Worm (Caenorhabditis elegans): Measurements from ENCODE around the gene myo-3.

Gene myo-3

DNA sequence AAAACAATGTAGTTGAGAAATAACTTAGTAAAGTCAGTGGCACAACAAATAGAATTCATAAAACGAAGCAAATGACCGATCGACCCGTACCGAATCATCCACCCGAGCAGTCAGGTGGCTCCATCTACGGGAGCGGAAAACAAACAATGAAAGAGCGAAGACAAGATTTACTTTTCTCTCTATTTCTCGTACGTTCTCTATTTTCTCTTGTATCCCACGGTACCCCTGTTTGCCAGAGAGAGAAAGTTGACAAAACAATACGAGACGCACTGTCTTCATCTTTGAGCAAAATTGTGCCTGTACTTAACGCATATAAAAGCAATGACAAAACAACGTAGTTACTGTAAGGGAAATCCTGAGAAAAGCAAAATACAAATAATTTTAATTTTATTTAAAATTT lies 37.5 kb downstream of the myo-3 start:
- no peak for TF ChIP-seq mep-1 (tag; optimal IDR thresholded peaks at IDR 0.05)
- TF ChIP-seq unc-39 (tag; optimal IDR thresholded peaks at IDR 0.05), result no peak
- peak; percentile 59 for TF ChIP-seq pha-4 (tag; optimal IDR thresholded peaks at IDR 0.05)

DNA sequence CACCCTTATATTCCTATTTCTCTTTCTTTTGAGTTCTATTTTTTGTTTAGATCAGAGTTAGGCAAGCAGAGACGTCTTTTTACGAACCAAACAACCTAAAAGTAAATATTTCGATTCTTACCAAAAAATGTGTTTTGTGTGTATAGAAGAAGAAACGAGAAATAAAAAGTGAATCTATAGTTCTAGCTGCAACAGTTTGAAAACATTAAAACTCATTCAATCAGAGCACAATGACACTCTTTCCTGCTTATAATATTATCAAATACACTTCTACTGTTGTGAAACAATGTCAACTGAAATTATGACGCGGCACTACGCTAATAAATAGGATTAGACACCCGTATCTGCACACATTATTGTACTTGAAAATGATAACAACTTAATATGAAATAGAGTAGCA lies 38.3 kb downstream of the myo-3 start, which contains the start of gene ZK836.3:
TSS of gene ZK836.3 (minus strand) at position 101 of the 400 bp plus-strand sequence.
- TF ChIP-seq snpc-4 (tag; optimal IDR thresholded peaks at IDR 0.05) (no peak), blmp-1 (tag; optimal IDR thresholded peaks at IDR 0.05) (no peak), mep-1 (tag; optimal IDR thresholded peaks at IDR 0.05) (no peak)

DNA sequence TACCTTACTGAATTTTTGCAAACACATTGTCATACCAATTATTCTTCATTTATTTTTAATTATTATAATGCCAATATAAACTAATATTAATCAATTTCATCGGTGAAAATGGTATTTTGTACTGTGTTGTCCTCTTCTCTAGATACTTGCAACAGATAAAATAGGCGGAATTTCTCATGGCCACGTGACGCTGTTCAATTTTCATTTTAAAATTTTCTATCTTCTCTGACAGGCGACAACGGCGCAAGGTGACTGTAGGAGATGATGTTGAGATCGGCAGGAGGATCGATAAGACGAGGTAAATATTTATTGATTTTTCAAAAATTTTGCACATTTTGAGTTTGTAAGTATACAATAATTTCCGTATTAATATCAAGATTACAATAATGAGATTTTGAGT lies 39.9 kb downstream of the myo-3 start, which contains the start of gene ogdh-2:
TSS of gene ogdh-2 (plus strand) at position 233 of the 400 bp plus-strand sequence.
- TF ChIP-seq sptf-1 (tag; optimal IDR thresholded peaks at IDR 0.05) (no peak), unc-39 (tag; optimal IDR thresholded peaks at IDR 0.05) (no peak), nhr-237 (tag; optimal IDR thresholded peaks at IDR 0.05) (no peak), tbx-8 (GFP tag; optimal IDR thresholded peaks at IDR 0.05) (no peak), nhr-12 (tag; optimal IDR thresholded peaks at IDR 0.05) (no peak), M03D4.4 (tag; optimal IDR thresholded peaks at IDR 0.05) (no peak), nhr-76 (tag; optimal IDR thresholded peaks at IDR 0.05) (no peak), snpc-4 (tag; optimal IDR thresholded peaks at IDR 0.05) (no peak), flh-1 (GFP tag; optimal IDR thresholded peaks at IDR 0.05) (no peak), blmp-1 (tag; optimal IDR thresholded peaks at IDR 0.05) (no peak), lsy-2 (tag; optimal IDR thresholded peaks at IDR 0.05) (no peak), unc-120 (tag; optimal IDR thresholded peaks at IDR 0.05; ENCODE audit: poor library complexity, severe bottlenecking) (no peak), unc-62 (GFP tag; optimal IDR thresholded peaks at IDR 0.05) (no peak)

DNA sequence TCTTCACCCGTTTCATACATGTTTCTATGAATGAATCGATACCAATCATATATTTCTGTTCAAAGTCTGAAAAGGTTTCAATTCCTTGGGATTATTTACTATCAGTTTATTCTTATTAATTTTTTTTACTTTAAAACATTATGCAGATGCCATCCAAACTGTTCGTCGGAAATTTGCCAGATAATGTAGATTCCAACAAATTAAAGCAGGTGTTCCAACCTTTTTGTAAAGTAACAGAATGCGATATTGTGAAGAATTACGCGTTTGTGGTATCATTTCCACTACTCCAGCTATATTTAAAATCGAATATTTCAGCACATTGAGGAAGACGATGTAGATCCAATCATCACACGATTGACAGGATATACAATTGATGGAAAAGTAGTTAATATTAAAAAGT lies 42.0 kb downstream of the myo-3 start, which contains the start of gene rnp-1:
TSS of gene rnp-1 (plus strand) at position 145 of the 400 bp plus-strand sequence.
- no peak for TF ChIP-seq tbx-8 (GFP tag; optimal IDR thresholded peaks at IDR 0.05)
- no peak for TF ChIP-seq lin-32 (GFP tag; optimal IDR thresholded peaks at IDR 0.05)
- no peak for TF ChIP-seq unc-62 (GFP tag; optimal IDR thresholded peaks at IDR 0.05)
- no peak for TF ChIP-seq mls-2 (tag; optimal IDR thresholded peaks at IDR 0.05)
- no peak for TF ChIP-seq flh-1 (GFP tag; optimal IDR thresholded peaks at IDR 0.05)
- TF ChIP-seq unc-120 (tag; optimal IDR thresholded peaks at IDR 0.05; ENCODE audit: poor library complexity, severe bottlenecking), result no peak
- TF ChIP-seq elt-1 (tag; optimal IDR thresholded peaks at IDR 0.05; ENCODE audit: borderline replicate concordance, insufficient read depth), result no peak
- TF ChIP-seq ceh-39 (tag; optimal IDR thresholded peaks at IDR 0.05), result no peak
- TF ChIP-seq nhr-28 (tag; optimal IDR thresholded peaks at IDR 0.05), result no peak
- TF ChIP-seq nhr-237 (tag; optimal IDR thresholded peaks at IDR 0.05), result no peak
- no peak for TF ChIP-seq ham-2 (GFP tag; optimal IDR thresholded peaks at IDR 0.05)
- no peak for TF ChIP-seq sptf-1 (tag; optimal IDR thresholded peaks at IDR 0.05)
- no peak for TF ChIP-seq lin-13 (tag; optimal IDR thresholded peaks at IDR 0.05)

DNA sequence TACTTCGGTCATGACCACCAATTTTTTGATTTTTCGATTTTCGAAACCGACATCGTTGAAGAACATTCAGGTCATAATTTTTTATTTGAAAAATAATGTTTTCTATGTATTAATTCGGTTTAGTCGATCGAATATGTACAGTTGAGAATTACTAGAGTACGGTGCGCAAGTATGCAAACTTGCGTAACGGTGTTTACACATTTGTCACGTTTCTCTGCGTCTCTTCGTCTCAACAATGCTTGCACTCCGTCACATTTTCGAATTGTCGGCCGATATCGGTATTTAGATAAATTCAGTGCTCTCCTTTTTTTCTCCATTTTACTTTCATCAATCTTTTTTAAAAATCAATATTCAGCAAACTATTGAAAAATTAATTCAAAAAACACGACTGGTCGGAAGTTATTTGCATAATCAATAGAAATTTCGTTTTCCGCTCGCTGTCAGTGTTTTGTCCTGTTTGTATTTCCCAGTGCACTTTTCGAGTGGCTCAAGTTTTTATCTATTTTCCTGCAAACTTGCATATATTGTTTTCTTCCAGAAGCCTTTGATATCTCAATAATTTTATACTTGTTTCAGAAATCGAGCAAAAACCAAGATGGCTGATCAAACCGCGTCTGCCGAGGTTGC lies 43.1 kb downstream of the myo-3 start, which contains the start of gene dpy-30:
TSS of gene dpy-30 (plus strand) at position 577 of the 627 bp plus-strand sequence.
- peak; percentile 74 for TF ChIP-seq ceh-39 (tag; optimal IDR thresholded peaks at IDR 0.05)
- no peak for TF ChIP-seq mls-2 (tag; optimal IDR thresholded peaks at IDR 0.05)
- TF ChIP-seq lin-13 (tag; optimal IDR thresholded peaks at IDR 0.05), result peak; percentile 52
- peak; percentile 42 for TF ChIP-seq mep-1 (tag; optimal IDR thresholded peaks at IDR 0.05)
- peak; percentile 35 for TF ChIP-seq nhr-237 (tag; optimal IDR thresholded peaks at IDR 0.05)
- TF ChIP-seq ceh-43 (GFP tag; optimal IDR thresholded peaks at IDR 0.05), result no peak
- TF ChIP-seq pha-4 (tag; optimal IDR thresholded peaks at IDR 0.05), result peak; percentile 89
- no peak for TF ChIP-seq zip-8 (tag; optimal IDR thresholded peaks at IDR 0.05)
- TF ChIP-seq ces-1 (GFP tag; optimal IDR thresholded peaks at IDR 0.05), result peak; percentile 55
- TF ChIP-seq M03D4.4 (tag; optimal IDR thresholded peaks at IDR 0.05), result no peak
- peak; percentile 95 for TF ChIP-seq lsy-2 (tag; optimal IDR thresholded peaks at IDR 0.05)

DNA sequence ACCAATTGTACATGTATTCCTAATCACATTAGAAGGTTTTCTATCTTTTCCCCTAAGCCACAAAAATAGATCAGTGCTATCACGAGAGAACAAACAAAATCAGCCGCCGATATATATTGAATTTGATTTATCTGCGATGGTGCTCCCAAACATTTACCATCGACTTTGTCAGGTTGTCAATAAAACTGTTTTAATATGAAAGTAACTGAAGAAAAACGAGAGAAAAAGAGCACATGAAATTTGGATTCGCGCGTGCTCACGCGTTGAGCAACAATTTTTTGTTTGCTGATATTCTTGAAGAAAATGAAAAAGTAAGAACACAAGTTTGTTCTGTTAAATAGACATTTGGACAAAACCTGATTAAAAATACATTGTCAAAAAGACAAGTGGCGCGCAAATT lies 45.3 kb downstream of the myo-3 start:
- no peak for TF ChIP-seq nhr-237 (tag; optimal IDR thresholded peaks at IDR 0.05)
- TF ChIP-seq ztf-11 (tag; optimal IDR thresholded peaks at IDR 0.05), result no peak
- TF ChIP-seq mls-2 (tag; optimal IDR thresholded peaks at IDR 0.05), result no peak

DNA sequence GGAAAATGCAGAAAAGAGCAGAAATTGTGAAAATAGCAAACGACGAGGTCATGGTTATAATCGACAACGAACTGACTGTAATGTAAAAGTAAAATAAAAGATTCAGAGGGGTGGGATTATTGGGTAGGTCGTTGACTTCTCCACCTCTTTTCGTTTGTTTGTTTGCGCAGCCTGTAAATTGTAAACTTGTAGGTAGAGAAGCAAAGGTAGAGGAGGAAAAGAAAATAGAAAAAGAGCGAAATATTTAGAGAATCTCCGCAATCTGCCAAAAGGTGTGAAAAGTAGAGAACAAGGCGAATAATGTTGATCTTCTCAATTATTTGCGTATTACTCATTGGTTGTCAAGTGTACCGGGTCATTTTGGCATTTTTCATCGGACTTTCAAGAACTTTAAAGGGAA lies 46.8 kb downstream of the myo-3 start, which contains the start of gene ZK863.8:
TSS of gene ZK863.8 (minus strand) at position 173 of the 400 bp plus-strand sequence.
- no peak for TF ChIP-seq M03D4.4 (tag; optimal IDR thresholded peaks at IDR 0.05)
- TF ChIP-seq nhr-28 (tag; optimal IDR thresholded peaks at IDR 0.05), result no peak
- no peak for TF ChIP-seq drap-1 (GFP tag; optimal IDR thresholded peaks at IDR 0.05)
- TF ChIP-seq pha-4 (tag; optimal IDR thresholded peaks at IDR 0.05), result no peak
- no peak for TF ChIP-seq ceh-43 (GFP tag; optimal IDR thresholded peaks at IDR 0.05)
- no peak for TF ChIP-seq unc-120 (tag; optimal IDR thresholded peaks at IDR 0.05; ENCODE audit: poor library complexity, severe bottlenecking)
- no peak for TF ChIP-seq hlh-1 (tag; optimal IDR thresholded peaks at IDR 0.05)
- no peak for TF ChIP-seq ztf-11 (tag; optimal IDR thresholded peaks at IDR 0.05)
- TF ChIP-seq sem-2 (GFP tag; optimal IDR thresholded peaks at IDR 0.05), result no peak
- no peak for TF ChIP-seq mls-2 (tag; optimal IDR thresholded peaks at IDR 0.05)
